Worm (Caenorhabditis elegans): ENCODE measurements around the gene fbxa-78.

- TF ChIP-seq him-1 (tag; optimal IDR thresholded peaks at IDR 0.05) (no peak), dao-5 (tag; optimal IDR thresholded peaks at IDR 0.05) (no peak)
Measured at ce11 chrIII:1230174-1230573, 28.1 kb downstream of the fbxa-78 start, which contains the start of gene pes-4.

Measured in whole organism, L4/young adult.